Worm (Caenorhabditis elegans) whole organism, early embryonic: ENCODE data around the gene srb-19.

Experiments used
- B0310.2 ChIP-seq: sonication (generic microtip); optimal IDR thresholded peaks from 2 replicates; lab custom pipeline; 2016; ENCODE audit warnings: mild to moderate bottlenecking, missing genetic modification characterization, missing compliant biosample characterization
- F13C5.2 ChIP-seq: sonication (generic microtip); optimal IDR thresholded peaks from 2 replicates; lab custom pipeline; 2017; ENCODE audit warnings: mild to moderate bottlenecking, missing genetic modification characterization, inconsistent platforms, missing compliant biosample characterization
- aly-1 ChIP-seq: sonication (generic microtip); optimal IDR thresholded peaks from 2 replicates; lab custom pipeline; 2016; ENCODE audit warnings: missing genetic modification characterization, missing compliant biosample characterization
- ama-1 ChIP-seq: fragments of 150-350 bp; optimal IDR thresholded peaks from 2 replicates; lab custom pipeline; 2014
- ceh-13 ChIP-seq: fragments of 200-800 bp; sonication (Bioruptor generic); optimal IDR thresholded peaks from 2 replicates; lab custom pipeline; 2018; ENCODE audit warnings: mild to moderate bottlenecking, missing genetic modification characterization, missing compliant biosample characterization
- ceh-36 ChIP-seq: sonication (generic microtip); optimal IDR thresholded peaks from 2 replicates; lab custom pipeline; 2016; ENCODE audit warnings: missing genetic modification characterization, inconsistent platforms, missing compliant biosample characterization
- ets-7 ChIP-seq: sonication (generic microtip); optimal IDR thresholded peaks from 2 replicates; lab custom pipeline; 2016; ENCODE audit warnings: missing genotype, missing genetic modification characterization, missing compliant biosample characterization
- flt-1 ChIP-seq: fragments of 200-800 bp; sonication (Bioruptor generic); IDR thresholded peaks from 2 replicates; pipeline ENCODE4 v1.3.6; 2022; ENCODE audit warnings: missing genetic modification characterization, missing compliant biosample characterization
- hmbx-1 ChIP-seq: sonication (generic microtip); optimal IDR thresholded peaks from 2 replicates; lab custom pipeline; 2016; ENCODE audit warnings: mild to moderate bottlenecking, missing genetic modification characterization, missing compliant biosample characterization
- hmg-4 ChIP-seq: fragments of 200-800 bp; sonication (Bioruptor generic); optimal IDR thresholded peaks from 2 replicates; lab custom pipeline; 2018; ENCODE audit warnings: mild to moderate bottlenecking, missing genetic modification characterization, missing compliant biosample characterization
- hnd-1 ChIP-seq: sonication (generic microtip); optimal IDR thresholded peaks from 2 replicates; lab custom pipeline; 2016; ENCODE audit warnings: missing genetic modification characterization, missing compliant biosample characterization
- pes-1 ChIP-seq: fragments of 200-800 bp; sonication (Bioruptor generic); IDR thresholded peaks from 2 replicates; pipeline ENCODE4 v1.3.6; 2022; ENCODE audit warnings: missing genetic modification reagents, missing genetic modification characterization, missing compliant biosample characterization
- scrt-1 ChIP-seq: fragments of 200-800 bp; sonication (Bioruptor generic); IDR thresholded peaks from 2 replicates; pipeline ENCODE4 v1.3.6; 2022; ENCODE audit warnings: missing genetic modification characterization, missing compliant biosample characterization
- sea-1 ChIP-seq: fragments of 200-800 bp; sonication (Bioruptor generic); conservative IDR thresholded peaks from 2 replicates; pipeline ENCODE4 v1.3.6; 2022; ENCODE audit warnings: missing genetic modification characterization, missing compliant biosample characterization
- tbx-11 ChIP-seq: fragments of 200-800 bp; sonication (Bioruptor generic); IDR thresholded peaks from 2 replicates; pipeline ENCODE4 v1.3.6; 2022; ENCODE audit warnings: missing genetic modification characterization, missing compliant biosample characterization
- tbx-37 ChIP-seq: fragments of 200-800 bp; sonication (Bioruptor generic); conservative IDR thresholded peaks from 2 replicates; pipeline ENCODE4 v1.3.6; 2022; ENCODE audit warnings: missing genetic modification reagents, missing genetic modification characterization, missing compliant biosample characterization
- tra-4 ChIP-seq: sonication (generic microtip); optimal IDR thresholded peaks from 2 replicates; lab custom pipeline; 2017; ENCODE audit warnings: missing genetic modification characterization, missing compliant biosample characterization

srb-19 gene

ce11 chrV:7520077-7520476 is at the start of gene srb-19:
srb-19 (minus strand) TSS chrV:7520177.
- TF ChIP-seq aly-1 (tag; lab: Kevin White, UChicago) (no peak), tra-4 (no peak), B0310.2 (tag; lab: Kevin White, UChicago) (no peak), hnd-1 (tag; lab: Kevin White, UChicago) (no peak), tbx-37 (GFP tag; lab: Robert Waterston, UW) (no peak), hmbx-1 (tag; lab: Kevin White, UChicago) (no peak), ceh-13 (GFP tag; lab: Kevin White, UChicago) (no peak), hmg-4 (GFP tag; lab: Kevin White, UChicago) (no peak), pes-1 (no peak), ama-1 (lab: Kevin White, UChicago) (no peak)

DNA sequence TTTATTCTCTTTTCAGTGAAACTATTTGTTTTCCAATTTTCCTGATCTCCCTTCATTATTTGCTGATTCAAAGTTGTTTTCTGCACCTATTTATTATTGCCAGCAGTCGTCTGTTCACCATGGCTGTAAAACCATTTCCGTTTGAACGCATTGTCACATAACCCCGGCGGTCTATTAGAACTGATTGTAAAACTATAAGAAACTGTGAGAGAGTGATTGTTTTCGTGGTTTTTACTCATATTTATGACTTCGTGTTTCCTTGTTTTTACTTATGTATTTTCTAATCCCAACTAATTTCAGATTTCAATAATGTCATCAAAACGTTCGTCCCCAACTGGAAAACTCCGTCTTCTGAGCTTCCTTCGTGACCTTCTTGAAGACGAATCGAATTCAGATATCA is 43.0 kb upstream of the srb-19 start, which contains the start of gene F19F10.1:
Gene F19F10.1, plus strand, starts transcription at position 301 of the 400 bp plus-strand sequence.
- no peak for TF ChIP-seq hmg-4 (GFP tag; lab: Kevin White, UChicago)
- TF ChIP-seq sea-1 (GFP tag; lab: Robert Waterston, UW), result no peak
- no peak for TF ChIP-seq tbx-37 (GFP tag; lab: Robert Waterston, UW)
- TF ChIP-seq hnd-1 (tag; lab: Kevin White, UChicago), result no peak
- TF ChIP-seq tra-4, result no peak
- no peak for TF ChIP-seq aly-1 (tag; lab: Kevin White, UChicago)
- TF ChIP-seq hmbx-1 (tag; lab: Kevin White, UChicago), result no peak
- no peak for TF ChIP-seq B0310.2 (tag; lab: Kevin White, UChicago)
- TF ChIP-seq scrt-1 (GFP tag; lab: Robert Waterston, UW), result no peak

- TF ChIP-seq ama-1 (lab: Kevin White, UChicago) (no peak), B0310.2 (tag; lab: Kevin White, UChicago) (no peak), ceh-36 (tag; lab: Kevin White, UChicago) (no peak), ceh-13 (GFP tag; lab: Kevin White, UChicago) (no peak), hmg-4 (GFP tag; lab: Kevin White, UChicago) (no peak), pes-1 (no peak), aly-1 (tag; lab: Kevin White, UChicago) (no peak), F13C5.2 (tag; lab: Kevin White, UChicago) (no peak), tbx-11 (GFP tag; lab: Robert Waterston, UW) (no peak), scrt-1 (GFP tag; lab: Robert Waterston, UW) (no peak), sea-1 (GFP tag; lab: Robert Waterston, UW) (no peak), ets-7 (tag; lab: Kevin White, UChicago) (no peak), hmbx-1 (tag; lab: Kevin White, UChicago) (no peak), tbx-37 (GFP tag; lab: Robert Waterston, UW) (no peak), tra-4 (no peak), flt-1 (no peak), hnd-1 (tag; lab: Kevin White, UChicago) (no peak)
These were observed 38.7 kb upstream of the srb-19 start, which contains the start of gene ets-7 for ce11 chrV:7558693-7559092. ets-7 (minus strand) TSS chrV:7558793.

DNA sequence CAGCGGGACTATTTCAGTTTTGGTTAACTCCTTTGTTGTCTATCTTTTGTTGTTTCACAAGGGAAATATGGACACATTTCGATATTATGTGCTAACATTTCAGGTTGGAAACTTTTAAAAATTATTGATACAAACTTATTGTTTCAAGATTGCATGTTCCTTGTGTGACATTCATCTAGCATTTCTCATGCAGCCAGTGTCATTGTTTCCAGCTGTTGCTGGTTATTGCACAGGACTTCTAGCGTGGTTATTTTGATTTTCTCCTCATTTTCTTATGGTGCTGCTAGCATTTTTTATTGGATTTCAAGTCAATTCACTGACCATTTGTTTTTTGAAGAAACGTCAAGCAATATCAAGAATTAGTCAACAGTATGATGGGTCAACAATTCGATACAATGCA is 35.9 kb upstream of the srb-19 start:
- TF ChIP-seq sea-1 (GFP tag; lab: Robert Waterston, UW) (no peak), F13C5.2 (tag; lab: Kevin White, UChicago) (no peak), ama-1 (lab: Kevin White, UChicago) (no peak), flt-1 (no peak), scrt-1 (GFP tag; lab: Robert Waterston, UW) (no peak), pes-1 (no peak), ceh-36 (tag; lab: Kevin White, UChicago) (no peak), tbx-37 (GFP tag; lab: Robert Waterston, UW) (no peak), aly-1 (tag; lab: Kevin White, UChicago) (no peak), hmbx-1 (tag; lab: Kevin White, UChicago) (no peak), B0310.2 (tag; lab: Kevin White, UChicago) (no peak), ets-7 (tag; lab: Kevin White, UChicago) (no peak), ceh-13 (GFP tag; lab: Kevin White, UChicago) (no peak), hnd-1 (tag; lab: Kevin White, UChicago) (no peak), hmg-4 (GFP tag; lab: Kevin White, UChicago) (no peak), tra-4 (no peak), tbx-11 (GFP tag; lab: Robert Waterston, UW) (no peak)

ce11 chrV:7553873-7554362 is 33.9 kb upstream of the srb-19 start, which contains the start of gene ttr-10:
ttr-10 (minus strand) TSS chrV:7553923.
- TF ChIP-seq tbx-37 (GFP tag; lab: Robert Waterston, UW), result no peak
- TF ChIP-seq ceh-13 (GFP tag; lab: Kevin White, UChicago), result no peak
- no peak for TF ChIP-seq pes-1
- no peak for TF ChIP-seq F13C5.2 (tag; lab: Kevin White, UChicago)
- TF ChIP-seq ama-1 (lab: Kevin White, UChicago), result no peak
- TF ChIP-seq flt-1, result no peak
- TF ChIP-seq hmbx-1 (tag; lab: Kevin White, UChicago), result no peak
- TF ChIP-seq scrt-1 (GFP tag; lab: Robert Waterston, UW), result no peak
- no peak for TF ChIP-seq ceh-36 (tag; lab: Kevin White, UChicago)
- TF ChIP-seq tbx-11 (GFP tag; lab: Robert Waterston, UW), result no peak
- no peak for TF ChIP-seq hmg-4 (GFP tag; lab: Kevin White, UChicago)
- TF ChIP-seq sea-1 (GFP tag; lab: Robert Waterston, UW), result no peak

DNA sequence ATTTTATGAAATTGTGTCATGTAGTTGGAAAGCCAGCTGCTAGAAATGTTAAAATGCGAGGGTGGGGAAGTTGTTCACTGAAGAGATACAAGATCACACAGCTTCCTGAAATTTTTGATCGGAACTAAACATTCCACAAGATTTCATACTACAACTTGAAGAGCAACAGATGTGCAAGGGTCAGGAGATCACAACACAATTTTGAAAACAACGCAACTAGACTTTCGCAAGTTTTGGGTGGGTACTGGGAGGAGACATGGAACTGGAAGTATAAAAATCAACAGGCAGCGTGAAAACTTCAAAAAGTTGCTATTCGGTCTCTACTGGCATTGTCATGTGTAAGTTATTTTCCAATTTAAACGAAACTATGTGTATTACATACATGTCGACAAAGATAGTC is 31.8 kb upstream of the srb-19 start, which contains the start of gene F19F10.3:
Gene F19F10.3, plus strand, starts transcription at position 301 of the 400 bp plus-strand sequence.
- TF ChIP-seq hmg-4 (GFP tag; lab: Kevin White, UChicago) (no peak), F13C5.2 (tag; lab: Kevin White, UChicago) (no peak)

DNA sequence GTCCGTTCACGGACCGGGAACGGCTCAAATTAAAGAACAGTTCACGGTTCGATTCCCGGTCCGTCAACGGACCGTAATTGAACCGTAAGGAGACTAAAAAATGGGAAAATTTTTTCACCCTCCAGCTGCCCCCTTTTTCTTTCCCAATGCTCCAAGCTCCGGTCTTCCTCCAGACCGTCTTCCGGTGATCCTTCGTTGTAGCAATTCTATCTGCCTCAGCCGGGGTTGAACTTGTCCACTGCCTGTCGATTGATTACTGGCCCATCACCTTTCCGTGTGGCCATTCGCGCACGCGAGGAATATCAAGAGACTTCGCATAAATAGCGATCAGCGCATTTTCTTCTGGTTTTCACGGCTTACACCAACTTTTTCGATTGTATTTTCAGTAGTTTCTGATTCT is 28.5 kb upstream of the srb-19 start:
- TF ChIP-seq flt-1, result peak; percentile 56; the same call in 1 of the 2 replicates
- peak; percentile 70; the same call in 1 of the 2 replicates for TF ChIP-seq scrt-1 (GFP tag; lab: Robert Waterston, UW)
- TF ChIP-seq pes-1, result peak; percentile 76
- peak; percentile 70 for TF ChIP-seq tbx-11 (GFP tag; lab: Robert Waterston, UW)
